Worm (Caenorhabditis elegans) whole organism, L2 larva: Measurements from ENCODE around the gene R12A1.3.
A peak's percentile ranks its signal among the peaks of the same experiment; 100 is the strongest.

Experiments used
- C34F6.9 ChIP-seq: fragments of 150-350 bp; optimal IDR thresholded peaks from 2 replicates; lab custom pipeline; 2014; ENCODE audit warnings: missing biosample characterization, missing genetic modification characterization
- F13H6.1 ChIP-seq: sonication (generic microtip); optimal IDR thresholded peaks from 2 replicates; lab custom pipeline; 2016; ENCODE audit warnings: missing genetic modification characterization, missing compliant biosample characterization
- R02D3.7 ChIP-seq: fragments of 150-350 bp; optimal IDR thresholded peaks from 2 replicates; lab custom pipeline; 2014; ENCODE audit warnings: missing biosample characterization, missing genetic modification characterization
- Y55F3AM.14 ChIP-seq: fragments of 200-800 bp; sonication (Bioruptor generic); optimal IDR thresholded peaks from 2 replicates; lab custom pipeline; 2018; ENCODE audit warnings: mild to moderate bottlenecking, missing genetic modification characterization, missing compliant biosample characterization
- ama-1 ChIP-seq: fragments of 150-350 bp; optimal IDR thresholded peaks from 2 replicates; lab custom pipeline; 2018; ENCODE audit warnings: inconsistent platforms
- blmp-1 ChIP-seq: sonication (generic microtip); optimal IDR thresholded peaks from 2 replicates; lab custom pipeline; 2017; ENCODE audit warnings: missing genetic modification characterization, mild to moderate bottlenecking, missing compliant biosample characterization, antibody characterized with exemption, moderate library complexity; ENCODE audit not compliant: insufficient read depth
- crh-2 ChIP-seq: sonication (generic microtip); optimal IDR thresholded peaks from 2 replicates; lab custom pipeline; 2017; ENCODE audit warnings: missing biosample characterization, missing genetic modification characterization
- egl-27 ChIP-seq: sonication (generic microtip); optimal IDR thresholded peaks from 3 replicates; lab custom pipeline; 2017; ENCODE audit warnings: missing biosample characterization, missing genetic modification reagents, missing genetic modification characterization
- elt-3 ChIP-seq: sonication (generic microtip); optimal IDR thresholded peaks from 2 replicates; lab custom pipeline; 2017; ENCODE audit warnings: missing biosample characterization, missing genetic modification characterization
- fos-1 ChIP-seq: fragments of 150-350 bp; optimal IDR thresholded peaks from 2 replicates; lab custom pipeline; 2014; ENCODE audit warnings: missing biosample characterization, missing genetic modification characterization
- gmeb-1 ChIP-seq: fragments of 150-350 bp; optimal IDR thresholded peaks from 2 replicates; lab custom pipeline; 2014; ENCODE audit warnings: missing biosample characterization, missing genetic modification characterization
- lin-13 ChIP-seq: fragments of 150-350 bp; optimal IDR thresholded peaks from 2 replicates; lab custom pipeline; 2014; ENCODE audit warnings: missing biosample characterization, missing genetic modification reagents, missing genetic modification characterization
- lin-39 ChIP-seq: fragments of 150-350 bp; optimal IDR thresholded peaks from 2 replicates; lab custom pipeline; 2014; ENCODE audit warnings: missing biosample characterization, missing genetic modification reagents, missing genetic modification characterization
- lsy-2 ChIP-seq, 2 experiments: fragments of 150-350 bp in 1 of 2; sonication (generic microtip) in 1 of 2; optimal IDR thresholded peaks; 2 replicates each; lab custom pipeline; 2014 to 2017; ENCODE audit warnings: missing biosample characterization in 2 of 2, missing genetic modification characterization in 2 of 2
- mdl-1 ChIP-seq, 2 experiments: fragments of 150-350 bp in 1 of 2; sonication (generic microtip) in 1 of 2; optimal IDR thresholded peaks; 2 replicates each; lab custom pipeline; 2017; ENCODE audit warnings: missing biosample characterization in 2 of 2, missing genetic modification characterization in 2 of 2
- nhr-11 ChIP-seq: fragments of 150-350 bp; optimal IDR thresholded peaks from 2 replicates; lab custom pipeline; 2014; ENCODE audit warnings: missing biosample characterization, missing genetic modification characterization
- nhr-237 ChIP-seq: fragments of 150-350 bp; optimal IDR thresholded peaks from 2 replicates; lab custom pipeline; 2014; ENCODE audit warnings: missing biosample characterization, missing genetic modification characterization
- nhr-25 ChIP-seq: fragments of 150-350 bp; sonication (generic microtip); optimal IDR thresholded peaks from 3 replicates; lab custom pipeline; 2014; ENCODE audit warnings: missing biosample characterization, missing genetic modification characterization
- nhr-77 ChIP-seq: fragments of 150-350 bp; optimal IDR thresholded peaks from 2 replicates; lab custom pipeline; 2014; ENCODE audit warnings: missing biosample characterization, missing genetic modification characterization
- peb-1 ChIP-seq: fragments of 150-350 bp; optimal IDR thresholded peaks from 2 replicates; lab custom pipeline; 2014; ENCODE audit warnings: missing biosample characterization, missing genetic modification characterization
- sem-4 ChIP-seq: fragments of 150-350 bp; optimal IDR thresholded peaks from 2 replicates; lab custom pipeline; 2014; ENCODE audit warnings: missing biosample characterization, missing genetic modification reagents, missing genetic modification characterization
- skn-1 ChIP-seq: sonication (generic microtip); optimal IDR thresholded peaks from 2 replicates; lab custom pipeline; 2017; ENCODE audit warnings: missing biosample characterization, missing genetic modification characterization
- sma-3 ChIP-seq: sonication (generic microtip); optimal IDR thresholded peaks from 2 replicates; lab custom pipeline; 2016; ENCODE audit warnings: missing genetic modification reagents, missing genetic modification characterization, missing compliant biosample characterization
- snpc-4 ChIP-seq: fragments of 150-350 bp; optimal IDR thresholded peaks from 2 replicates; lab custom pipeline; 2014; ENCODE audit warnings: missing biosample characterization, missing genetic modification characterization
- unc-55 ChIP-seq: fragments of 150-350 bp; sonication (generic microtip); optimal IDR thresholded peaks from 3 replicates; lab custom pipeline; 2014; ENCODE audit warnings: missing biosample characterization, missing genetic modification reagents, missing genetic modification characterization
- zag-1 ChIP-seq: fragments of 150-350 bp; optimal IDR thresholded peaks from 2 replicates; lab custom pipeline; 2014; ENCODE audit warnings: missing biosample characterization, missing genetic modification characterization
- ztf-11 ChIP-seq: sonication (generic microtip); optimal IDR thresholded peaks from 2 replicates; lab custom pipeline; 2017; ENCODE audit warnings: missing biosample characterization, missing genetic modification characterization
- ztf-4 ChIP-seq: fragments of 150-350 bp; optimal IDR thresholded peaks from 2 replicates; lab custom pipeline; 2014; ENCODE audit warnings: missing biosample characterization, missing genetic modification characterization

Gene R12A1.3

DNA sequence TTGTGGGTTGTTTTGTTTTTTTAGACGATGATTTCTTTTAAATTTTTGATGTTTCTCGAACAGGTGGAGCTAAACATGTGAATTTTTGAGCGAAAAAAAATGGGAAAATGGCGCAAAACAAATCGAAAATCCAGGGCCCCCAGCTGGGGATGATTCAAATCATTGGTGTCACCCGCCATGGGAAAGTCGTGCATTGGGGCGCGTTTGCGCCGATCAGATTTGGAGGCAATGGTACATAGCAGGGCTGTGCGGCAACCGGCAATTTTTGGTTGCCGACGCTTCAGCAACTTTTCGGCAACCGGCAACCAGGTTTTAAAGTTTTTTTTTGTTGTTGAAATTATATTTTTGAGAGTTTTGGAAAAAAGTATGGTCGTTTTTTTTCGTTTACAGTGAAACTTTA lies 35.2 kb downstream of the R12A1.3 start:
- no peak for TF ChIP-seq sma-3
- no peak for TF ChIP-seq nhr-237 (tag; lab: Kevin White, UChicago)
- TF ChIP-seq lin-13 (GFP tag; lab: Kevin White, UChicago) = no peak
- no peak for TF ChIP-seq egl-27 (tag; lab: Kevin White, UChicago)
- no peak for TF ChIP-seq nhr-77 (tag; lab: Kevin White, UChicago)
- no peak for TF ChIP-seq ztf-4

DNA sequence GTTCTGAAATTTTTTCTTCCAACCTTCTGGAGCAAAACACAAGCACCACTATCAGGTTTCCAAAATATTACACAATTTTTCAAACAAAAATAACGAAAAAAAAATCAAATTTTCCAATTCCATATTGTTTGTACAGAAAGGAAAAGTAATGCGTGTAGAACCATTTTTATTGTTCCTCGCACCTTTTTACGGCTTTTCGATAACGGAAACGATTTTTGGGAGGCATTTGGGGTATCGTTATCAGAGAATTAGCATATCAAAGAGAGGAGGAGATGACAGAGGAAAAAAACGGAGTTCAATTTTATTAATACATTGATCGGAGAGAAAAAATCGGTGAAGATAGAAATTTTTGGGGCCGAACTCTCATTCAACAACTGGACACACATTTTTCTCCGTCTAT lies 35.8 kb downstream of the R12A1.3 start:
- TF ChIP-seq R02D3.7 (no peak), skn-1 (tag; lab: Kevin White, UChicago) (no peak), snpc-4 (tag; lab: Kevin White, UChicago) (no peak), fos-1 (tag; lab: Kevin White, UChicago) (peak; percentile 93)

DNA sequence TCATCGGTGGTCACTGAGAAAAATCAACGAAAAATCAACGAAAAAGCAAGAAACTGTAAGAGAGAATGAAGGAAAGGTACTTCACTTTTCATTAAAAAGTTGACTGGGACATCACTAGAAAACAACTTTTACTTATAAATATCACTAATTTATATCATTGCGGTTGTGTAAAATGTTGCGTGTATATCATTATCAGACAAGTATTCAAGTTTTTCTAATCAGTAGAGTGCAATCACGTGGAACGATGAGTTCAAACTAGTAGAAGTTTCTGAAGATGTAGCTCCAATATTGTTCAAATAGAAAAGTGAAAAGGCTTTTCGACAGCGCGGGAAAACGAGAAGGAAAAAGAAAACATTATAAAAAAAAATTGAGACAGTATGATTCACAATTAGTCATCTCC lies 37.3 kb downstream of the R12A1.3 start:
- no peak for TF ChIP-seq sem-4 (tag; lab: Kevin White, UChicago)
- TF ChIP-seq fos-1 (tag; lab: Kevin White, UChicago) = peak; percentile 54
- TF ChIP-seq, all 48 proteins: peak for 1

DNA sequence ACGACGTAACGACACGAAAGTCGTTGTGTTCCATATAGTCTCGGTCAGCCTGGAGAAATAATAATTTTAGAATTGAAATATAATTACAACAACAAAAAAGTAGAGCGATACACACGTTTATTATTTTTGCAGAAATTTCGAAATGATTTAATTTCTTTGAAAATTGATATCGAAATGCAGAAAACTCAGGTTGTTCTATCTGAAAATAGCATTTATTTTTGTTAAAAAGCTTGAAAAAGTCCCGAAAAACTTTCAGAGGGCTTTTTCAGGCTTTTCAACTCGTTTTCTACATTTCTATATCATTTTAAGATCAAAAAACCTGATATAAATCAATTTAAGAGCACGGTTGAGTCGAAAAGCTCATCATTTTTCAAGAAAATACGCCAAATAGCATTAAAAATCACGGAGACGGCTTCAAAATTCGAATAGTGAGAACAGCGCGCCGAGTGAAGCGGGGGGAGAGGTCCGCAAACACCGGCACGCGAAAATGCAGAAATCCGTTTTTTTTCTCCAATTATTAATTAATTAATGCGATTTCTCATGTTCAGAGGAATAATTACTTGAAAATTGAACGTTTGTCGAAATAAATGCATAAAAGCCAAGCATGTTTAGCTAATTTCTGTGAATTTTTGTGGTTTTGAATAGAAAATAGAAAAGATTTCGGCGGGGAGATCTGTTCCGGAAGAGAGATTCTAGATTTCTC lies 42.2 kb downstream of the R12A1.3 start, which contains the start of gene rga-4:
Gene rga-4, minus strand, starts transcription at position 51 of the 703 bp plus-strand sequence.
- TF ChIP-seq zag-1 (tag; lab: Kevin White, UChicago) (no peak), F13H6.1 (peak; percentile 7), unc-55 (GFP tag; lab: Kevin White, UChicago) (peak; percentile 56), gmeb-1 (tag; lab: Kevin White, UChicago) (peak; percentile 61), lsy-2 (tag; optimal IDR thresholded peaks at IDR 0.05; lab: Kevin White, UChicago) (peak in 1 of 2 experiments; percentile 25), C34F6.9 (tag; lab: Kevin White, UChicago) (peak; percentile 51), ztf-4 (no peak)

DNA sequence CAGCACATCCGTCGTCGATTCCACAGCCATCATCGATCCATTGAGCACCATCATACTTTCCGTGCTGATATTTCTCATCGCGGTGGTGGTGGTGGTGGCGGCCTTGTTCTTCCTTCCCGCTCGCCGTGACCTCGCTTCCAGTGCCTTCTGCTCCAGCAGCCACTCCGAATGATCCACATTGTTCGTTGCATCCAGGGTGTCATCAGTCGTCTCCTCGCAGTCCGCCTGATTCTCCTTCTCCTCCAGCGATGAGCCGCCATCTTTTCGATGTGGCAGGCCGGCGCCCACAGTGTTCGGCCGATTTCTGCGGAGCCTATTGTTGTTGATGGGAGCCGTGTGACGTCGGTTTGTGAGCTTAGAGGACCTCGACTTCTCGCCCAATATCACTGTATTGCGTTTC lies 47.6 kb downstream of the R12A1.3 start:
- TF ChIP-seq nhr-25 (tag; lab: Kevin White, UChicago) (no peak), gmeb-1 (tag; lab: Kevin White, UChicago) (no peak), C34F6.9 (tag; lab: Kevin White, UChicago) (no peak), Y55F3AM.14 (GFP tag; lab: Kevin White, UChicago) (no peak), peb-1 (tag; lab: Kevin White, UChicago) (no peak), lin-39 (tag; lab: Kevin White, UChicago) (no peak), blmp-1 (tag; lab: Kevin White, UChicago) (no peak)

DNA sequence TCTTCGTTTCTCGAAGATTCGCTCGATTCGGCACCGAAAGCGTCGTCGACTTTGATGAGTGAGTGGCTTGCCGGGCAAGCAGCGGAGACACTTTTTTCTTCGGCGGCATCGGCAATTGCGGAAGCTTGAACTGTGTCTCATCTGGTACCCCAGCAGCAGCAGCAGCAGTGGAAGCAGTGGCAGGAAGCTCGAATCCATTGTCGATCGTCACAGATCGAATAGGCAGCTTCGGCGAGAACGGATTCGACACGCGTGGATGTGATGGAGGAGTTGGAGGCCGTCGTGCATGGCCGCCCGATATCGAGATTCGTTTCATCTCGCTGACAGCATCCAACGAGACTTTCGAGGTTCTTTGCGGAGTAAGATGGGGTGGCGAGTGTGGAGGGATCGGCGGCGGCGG lies 50.6 kb downstream of the R12A1.3 start:
- TF ChIP-seq ztf-11 (tag; lab: Kevin White, UChicago) (no peak), sma-3 (no peak), crh-2 (tag; lab: Kevin White, UChicago) (no peak), nhr-11 (tag; lab: Kevin White, UChicago) (no peak), C34F6.9 (tag; lab: Kevin White, UChicago) (no peak), ama-1 (lab: Kevin White, UChicago) (no peak), mdl-1 (tag; optimal IDR thresholded peaks at IDR 0.05; lab: Kevin White, UChicago) (no peak), elt-3 (tag; lab: Kevin White, UChicago) (no peak), nhr-77 (tag; lab: Kevin White, UChicago) (no peak)
